Fruit fly (Drosophila melanogaster): ENCODE results near the gene CG18178.

CG18178 gene

DNA sequence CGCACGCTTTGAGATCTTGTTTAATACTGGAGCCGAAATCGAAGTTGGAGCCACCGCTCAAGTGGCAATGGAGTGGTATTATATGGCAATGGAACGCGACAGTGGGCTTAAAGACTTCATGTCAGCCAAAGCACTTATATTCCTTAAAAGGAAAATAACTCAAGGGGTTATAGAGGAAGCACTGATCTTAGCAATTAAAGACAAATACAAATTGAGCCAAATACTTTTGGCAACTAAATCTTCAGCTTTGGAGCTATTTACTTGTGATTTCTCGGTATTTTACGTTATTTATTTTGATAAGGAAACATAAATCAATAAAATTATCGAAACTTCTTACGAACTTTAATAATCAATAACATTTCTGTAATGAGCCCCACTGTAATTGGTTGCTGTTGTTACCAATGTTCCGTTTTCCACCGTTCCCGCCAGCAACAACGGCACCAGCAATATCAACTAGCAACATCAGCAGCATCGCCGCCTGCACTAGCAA, 25.2 kb upstream of the CG18178 start:
- TF ChIP-seq CG43689 (GFP tag; IDR thresholded peaks at IDR 0.05) (peak; percentile 61; the same call in 1 of the 2 replicates), CG9797 (GFP tag; optimal IDR thresholded peaks at IDR 0.05) (peak; percentile 10), Taf1 (GFP tag; IDR thresholded peaks at IDR 0.05) (peak; percentile 48; the same call in 1 of the 2 replicates), CG18764 (GFP tag; optimal IDR thresholded peaks at IDR 0.05) (peak; percentile 92), danr (GFP tag; IDR thresholded peaks at IDR 0.05) (peak; percentile 88), CG13424 (tag; optimal IDR thresholded peaks at IDR 0.05) (peak; percentile 87), mld (GFP tag; IDR thresholded peaks at IDR 0.05; ENCODE audit: partially characterized antibody) (no peak), wek (GFP tag; optimal IDR thresholded peaks at IDR 0.05) (peak; percentile 58), Sox102F (GFP tag; optimal IDR thresholded peaks at IDR 0.05) (peak; percentile 76), Tbp (GFP tag; optimal IDR thresholded peaks at IDR 0.05) (no peak), CG32772 (GFP tag; IDR thresholded peaks at IDR 0.05) (peak; percentile 84), hb (GFP tag; IDR thresholded peaks at IDR 0.05; ENCODE audit: partially characterized antibody) (no peak), CG4730 (GFP tag; IDR thresholded peaks at IDR 0.05) (peak; percentile 88), unpg (GFP tag; optimal IDR thresholded peaks at IDR 0.05) (peak; percentile 88), ara (GFP tag; IDR thresholded peaks at IDR 0.05) (peak; percentile 83), CG12071 (GFP tag; optimal IDR thresholded peaks at IDR 0.05) (peak; percentile 86), cwo (GFP tag; optimal IDR thresholded peaks at IDR 0.05) (peak; percentile 82), Usf (GFP tag; optimal IDR thresholded peaks at IDR 0.05) (peak; percentile 25), CG5245 (GFP tag; optimal IDR thresholded peaks at IDR 0.05) (peak; percentile 89), ftz-f1 (GFP tag; optimal IDR thresholded peaks at IDR 0.05) (no peak), tgo (GFP tag; IDR thresholded peaks at IDR 0.05) (peak; percentile 87), CG11398 (GFP tag; optimal IDR thresholded peaks at IDR 0.05) (no peak), pho (GFP tag; optimal IDR thresholded peaks at IDR 0.05) (peak; percentile 38), CG7963 (GFP tag; IDR thresholded peaks at IDR 0.05; ENCODE audit: partially characterized antibody) (no peak), CG32767 (GFP tag; IDR thresholded peaks at IDR 0.05) (peak; percentile 81), CG4854 (GFP tag; optimal IDR thresholded peaks at IDR 0.05) (peak; percentile 79), NC2α (GFP tag; optimal IDR thresholded peaks at IDR 0.05) (no peak), D19B (GFP tag; optimal IDR thresholded peaks at IDR 0.05) (peak; percentile 59), CG5180 (GFP tag; optimal IDR thresholded peaks at IDR 0.05) (peak; percentile 87), CG3847 (GFP tag; IDR thresholded peaks at IDR 0.05) (peak; percentile 77), unc-4 (GFP tag; IDR thresholded peaks at IDR 0.05; ENCODE audit: partially characterized antibody) (no peak), lilli (GFP tag; optimal IDR thresholded peaks at IDR 0.05) (peak; percentile 72), Stat92E (GFP tag; optimal IDR thresholded peaks at IDR 0.05) (no peak), Spps (tag; optimal IDR thresholded peaks at IDR 0.05) (peak; percentile 70), gsb-n (tag; optimal IDR thresholded peaks at IDR 0.05) (peak; percentile 80), CG12299 (tag; optimal IDR thresholded peaks at IDR 0.05) (peak; percentile 60), org-1 (GFP tag; optimal IDR thresholded peaks at IDR 0.05) (peak; percentile 83), Mad (GFP tag; optimal IDR thresholded peaks at IDR 0.05) (peak; percentile 35), CG18476 (GFP tag; optimal IDR thresholded peaks at IDR 0.05) (peak; percentile 91), CG8359 (GFP tag; optimal IDR thresholded peaks at IDR 0.05; ENCODE audit: borderline replicate concordance) (peak; percentile 76), CG3163 (GFP tag; optimal IDR thresholded peaks at IDR 0.05) (peak; percentile 27), CG34376 (GFP tag; optimal IDR thresholded peaks at IDR 0.05) (peak; percentile 61), Dp (GFP tag; optimal IDR thresholded peaks at IDR 0.05) (no peak), CG7372 (GFP tag; IDR thresholded peaks at IDR 0.05) (peak; percentile 86), slbo (GFP tag; IDR thresholded peaks at IDR 0.05) (peak; percentile 75), NfI (GFP tag; optimal IDR thresholded peaks at IDR 0.05) (peak; percentile 73), CG6791 (GFP tag; IDR thresholded peaks at IDR 0.05; ENCODE audit: partially characterized antibody) (no peak), dysf (GFP tag; IDR thresholded peaks at IDR 0.05) (peak; percentile 92), CG17328 (GFP tag; IDR thresholded peaks at IDR 0.05) (peak; percentile 79), H2.0 (GFP tag; IDR thresholded peaks at IDR 0.05) (peak; percentile 67)

Measured in whole organism, embryonic.